Worm (Caenorhabditis elegans) whole organism, L1 larva: ENCODE data around the gene gst-26.
"Not testable (repeated sequence)": the region's sequence is repeated elsewhere in the genome, so short reads cannot be mapped to it uniquely, and the experiment has no call there.

Experiments used
- Y116A8C.19 ChIP-seq: sonication (generic microtip); optimal IDR thresholded peaks from 2 replicates; lab custom pipeline; 2016; ENCODE audit warnings: missing compliant biosample characterization, missing genetic modification characterization, borderline replicate concordance
- aly-2 ChIP-seq: fragments of 150-350 bp; optimal IDR thresholded peaks from 2 replicates; lab custom pipeline; 2014; ENCODE audit warnings: missing biosample characterization, missing genetic modification characterization
- ama-1 ChIP-seq: fragments of 150-350 bp; optimal IDR thresholded peaks from 2 replicates; lab custom pipeline; 2014
- ceh-8 ChIP-seq: fragments of 200-800 bp; sonication (Bioruptor generic); optimal IDR thresholded peaks from 2 replicates; lab custom pipeline; 2018; ENCODE audit warnings: mild to moderate bottlenecking, missing genetic modification characterization, moderate library complexity, missing compliant biosample characterization
- dpl-1 ChIP-seq, 3 experiments: fragments of 150-350 bp in 2 of 3; sonication (generic microtip) in 1 of 3; optimal IDR thresholded peaks; 2 replicates each; lab custom pipeline; 2014 to 2017; ENCODE audit warnings: missing biosample characterization in 3 of 3, missing genetic modification characterization in 3 of 3, missing genetic modification reagents in 3 of 3
- dsc-1 ChIP-seq: sonication (generic microtip); optimal IDR thresholded peaks from 2 replicates; lab custom pipeline; 2016; ENCODE audit warnings: mild to moderate bottlenecking, missing genetic modification characterization, missing compliant biosample characterization
- egl-13 ChIP-seq: sonication (generic microtip); optimal IDR thresholded peaks from 2 replicates; lab custom pipeline; 2016; ENCODE audit warnings: missing genotype, missing genetic modification reagents, missing genetic modification characterization, missing compliant biosample characterization
- egl-27 ChIP-seq, 2 experiments: fragments of 150-350 bp in 1 of 2; sonication (generic microtip); optimal IDR thresholded peaks; 3 replicates each; lab custom pipeline; 2017 to 2018; ENCODE audit warnings: missing biosample characterization in 2 of 2, missing genetic modification characterization in 2 of 2, missing genetic modification reagents in 2 of 2
- elt-3 ChIP-seq, 6 experiments: fragments of 150-350 bp in 1 of 6; sonication (generic microtip); optimal IDR thresholded peaks; 2 replicates each; lab custom pipeline; 2017 to 2018; ENCODE audit warnings: missing biosample characterization in 6 of 6, missing genetic modification characterization in 6 of 6, inconsistent platforms in 1 of 6
- fkh-4 ChIP-seq: sonication (generic microtip); optimal IDR thresholded peaks from 2 replicates; lab custom pipeline; 2016; ENCODE audit warnings: missing compliant biosample characterization, missing genetic modification characterization, borderline replicate concordance
- fkh-8 ChIP-seq: sonication (generic microtip); optimal IDR thresholded peaks from 2 replicates; lab custom pipeline; 2016; ENCODE audit warnings: mild to moderate bottlenecking, missing genetic modification characterization, missing compliant biosample characterization
- fos-1 ChIP-seq: fragments of 150-350 bp; optimal IDR thresholded peaks from 2 replicates; lab custom pipeline; 2014; ENCODE audit warnings: missing biosample characterization, missing genetic modification characterization
- grh-1 ChIP-seq: fragments of 200-800 bp; sonication (Bioruptor generic); IDR thresholded peaks from 2 replicates; pipeline ENCODE4 v1.3.6; 2022; ENCODE audit warnings: missing genetic modification reagents, missing genetic modification characterization, missing compliant biosample characterization
- hlh-4 ChIP-seq: sonication (generic microtip); optimal IDR thresholded peaks from 2 replicates; lab custom pipeline; 2016; ENCODE audit warnings: mild to moderate bottlenecking, missing genetic modification characterization, missing compliant biosample characterization
- irx-1 ChIP-seq: sonication (generic microtip); optimal IDR thresholded peaks from 2 replicates; lab custom pipeline; 2016; ENCODE audit warnings: missing genetic modification characterization, missing compliant biosample characterization
- lin-13 ChIP-seq: fragments of 150-350 bp; optimal IDR thresholded peaks from 2 replicates; lab custom pipeline; 2014; ENCODE audit warnings: missing biosample characterization, missing genetic modification reagents, missing genetic modification characterization
- lin-14 ChIP-seq: fragments of 200-800 bp; sonication (Bioruptor generic); optimal IDR thresholded peaks from 2 replicates; lab custom pipeline; 2018; ENCODE audit warnings: mild to moderate bottlenecking, missing genetic modification characterization, moderate library complexity, missing compliant biosample characterization
- lin-35 ChIP-seq, 2 experiments: fragments of 150-350 bp; optimal IDR thresholded peaks; 2 replicates each; lab custom pipeline; 2014; ENCODE audit warnings: missing biosample characterization in 2 of 2, missing genetic modification characterization in 2 of 2, missing genetic modification reagents in 2 of 2
- lin-39 ChIP-seq: fragments of 150-350 bp; optimal IDR thresholded peaks from 2 replicates; lab custom pipeline; 2014; ENCODE audit warnings: missing biosample characterization, missing genetic modification reagents, missing genetic modification characterization
- lir-3 ChIP-seq: sonication (generic microtip); optimal IDR thresholded peaks from 2 replicates; lab custom pipeline; 2016; ENCODE audit warnings: mild to moderate bottlenecking, missing genetic modification characterization, moderate library complexity, missing compliant biosample characterization; ENCODE audit not compliant: poor library complexity
- mdl-1 ChIP-seq, 2 experiments: fragments of 150-350 bp; optimal IDR thresholded peaks; 2 replicates each; lab custom pipeline; 2014 to 2017; ENCODE audit warnings: missing biosample characterization in 2 of 2, missing genetic modification characterization in 2 of 2, inconsistent platforms in 1 of 2
- nhr-12 ChIP-seq: sonication (generic microtip); optimal IDR thresholded peaks from 2 replicates; lab custom pipeline; 2017; ENCODE audit warnings: missing biosample characterization, missing genetic modification characterization
- nhr-237 ChIP-seq: fragments of 150-350 bp; optimal IDR thresholded peaks from 2 replicates; lab custom pipeline; 2014; ENCODE audit warnings: missing biosample characterization, missing genetic modification characterization
- nhr-28 ChIP-seq: fragments of 150-350 bp; optimal IDR thresholded peaks from 2 replicates; lab custom pipeline; 2014; ENCODE audit warnings: missing biosample characterization, missing genetic modification characterization
- nhr-76 ChIP-seq: sonication (generic microtip); optimal IDR thresholded peaks from 2 replicates; lab custom pipeline; 2017; ENCODE audit warnings: missing biosample characterization, missing genetic modification characterization
- nhr-84 ChIP-seq: sonication (generic microtip); optimal IDR thresholded peaks from 2 replicates; lab custom pipeline; 2017; ENCODE audit warnings: missing biosample characterization, missing genetic modification characterization
- nhr-85 ChIP-seq: sonication (generic microtip); peaks from one replicate; lab custom pipeline; 2016; ENCODE audit warnings: missing genetic modification characterization, inconsistent platforms, missing compliant biosample characterization
- pag-3 ChIP-seq: sonication (generic microtip); optimal IDR thresholded peaks from 2 replicates; lab custom pipeline; 2017; ENCODE audit warnings: missing genetic modification characterization, mild to moderate bottlenecking, missing compliant biosample characterization, antibody characterized with exemption, borderline replicate concordance; ENCODE audit not compliant: insufficient read depth
- pqm-1 ChIP-seq: sonication (generic microtip); optimal IDR thresholded peaks from 3 replicates; lab custom pipeline; 2017; ENCODE audit warnings: missing biosample characterization, missing genetic modification characterization
- rnt-1 ChIP-seq: sonication (generic microtip); optimal IDR thresholded peaks from 2 replicates; lab custom pipeline; 2016; ENCODE audit warnings: mild to moderate bottlenecking, missing genetic modification characterization, moderate library complexity, missing compliant biosample characterization
- skn-1 ChIP-seq: fragments of 150-350 bp; optimal IDR thresholded peaks from 2 replicates; lab custom pipeline; 2014; ENCODE audit warnings: missing biosample characterization, missing genetic modification characterization
- snu-23 ChIP-seq: sonication (generic microtip); optimal IDR thresholded peaks from 2 replicates; lab custom pipeline; 2016; ENCODE audit warnings: missing genetic modification characterization, missing compliant biosample characterization
- tbx-2 ChIP-seq: sonication (generic microtip); optimal IDR thresholded peaks from 2 replicates; lab custom pipeline; 2016; ENCODE audit warnings: missing genetic modification characterization, missing compliant biosample characterization
- unc-130 ChIP-seq: fragments of 150-350 bp; optimal IDR thresholded peaks from 2 replicates; lab custom pipeline; 2017; ENCODE audit warnings: missing biosample characterization, missing genetic modification characterization, inconsistent platforms
- unc-30 ChIP-seq: sonication (generic microtip); optimal IDR thresholded peaks from 2 replicates; lab custom pipeline; 2017; ENCODE audit warnings: missing biosample characterization, missing genetic modification characterization
- ztf-11 ChIP-seq, 2 experiments: sonication (generic microtip); optimal IDR thresholded peaks; 2 replicates each; lab custom pipeline; 2016 to 2017; ENCODE audit warnings: missing genetic modification characterization in 2 of 2, missing biosample characterization in 1 of 2, missing compliant biosample characterization in 1 of 2

The gst-26 gene

ce11 chrII:15173174-15173573 is 8.8 kb upstream of the gst-26 start (continued):
- no peak for TF ChIP-seq unc-30 (tag; lab: Kevin White, UChicago)
- TF ChIP-seq dpl-1 (GFP tag; optimal IDR thresholded peaks at IDR 0.05; lab: Kevin White, UChicago) = peak in 2 of 3 experiments; percentile 17 to 27
- TF ChIP-seq irx-1 (tag; lab: Kevin White, UChicago) = no peak
- TF ChIP-seq dsc-1 (tag; lab: Kevin White, UChicago) = peak; percentile 25
- no peak for TF ChIP-seq nhr-84 (tag; lab: Kevin White, UChicago)
- TF ChIP-seq skn-1 (tag; lab: Kevin White, UChicago) = peak; percentile 98
- TF ChIP-seq egl-27 (tag; optimal IDR thresholded peaks at IDR 0.05; lab: Kevin White, UChicago) = no peak
- no peak for TF ChIP-seq fos-1 (tag; lab: Kevin White, UChicago)
- no peak for TF ChIP-seq aly-2 (tag; lab: Kevin White, UChicago)
- TF ChIP-seq nhr-237 (tag; lab: Kevin White, UChicago) = peak; percentile 23
- TF ChIP-seq pqm-1 = no peak
- TF ChIP-seq grh-1 (GFP tag; lab: Robert Waterston, UW) = no peak
- no peak for TF ChIP-seq tbx-2 (tag; lab: Kevin White, UChicago)
- peak; percentile 57 for TF ChIP-seq lin-14 (GFP tag; lab: Kevin White, UChicago)
- TF ChIP-seq nhr-85 = no peak
- TF ChIP-seq unc-130 = no peak
- peak; percentile 83 for TF ChIP-seq fkh-8 (tag; lab: Kevin White, UChicago)
- TF ChIP-seq egl-13 = no peak
- TF ChIP-seq snu-23 (GFP tag; lab: Kevin White, UChicago) = peak; percentile 40
- no peak for TF ChIP-seq lin-39 (tag; lab: Kevin White, UChicago)
- TF ChIP-seq Y116A8C.19 = no peak
- no peak for TF ChIP-seq hlh-4
- no peak for TF ChIP-seq nhr-12 (tag; lab: Kevin White, UChicago)
- TF ChIP-seq nhr-76 (tag; lab: Kevin White, UChicago) = no peak
- no peak for TF ChIP-seq nhr-28 (tag; lab: Kevin White, UChicago)
- TF ChIP-seq lin-13 (GFP tag; lab: Kevin White, UChicago) = no peak
- no peak for TF ChIP-seq ztf-11 (tag; optimal IDR thresholded peaks at IDR 0.05; lab: Kevin White, UChicago)
- no peak for TF ChIP-seq ama-1 (lab: Kevin White, UChicago)
- no peak for TF ChIP-seq pag-3
- TF ChIP-seq fkh-4 (tag; lab: Kevin White, UChicago) = no peak
- TF ChIP-seq ceh-8 (GFP tag; lab: Kevin White, UChicago) = peak; percentile 62

- not testable (repeated sequence) for TF ChIP-seq lir-3 (tag; lab: Kevin White, UChicago); elt-3 (tag; optimal IDR thresholded peaks at IDR 0.05; lab: Kevin White, UChicago); fkh-8 (tag; lab: Kevin White, UChicago)
These were observed 7.5 kb upstream of the gst-26 start, which contains the start of gene gst-39 for ce11 chrII:15171816-15172215. gst-39 (minus strand) TSS chrII:15171916.

ce11 chrII:15169811-15170282 is 5.5 kb upstream of the gst-26 start, which contains the start of gene gst-29:
gst-29 (minus strand) TSS chrII:15169861.
- TF ChIP-seq snu-23 (GFP tag; lab: Kevin White, UChicago) = no peak
- TF ChIP-seq nhr-85 = peak; percentile 34

ce11 chrII:15167340-15167739 is 3.0 kb upstream of the gst-26 start, which contains the start of gene gst-28:
gst-28 (minus strand) TSS chrII:15167577.
- TF ChIP-seq lin-35 (GFP tag; optimal IDR thresholded peaks at IDR 0.05; lab: Kevin White, UChicago) (peak in 1 of 2 experiments; percentile 7), rnt-1 (tag; lab: Kevin White, UChicago) (no peak), mdl-1 (tag; optimal IDR thresholded peaks at IDR 0.05; lab: Kevin White, UChicago) (peak in 1 of 2 experiments; percentile 40)
